Fruit fly (Drosophila melanogaster) whole organism, embryonic: Measurements from ENCODE around the gene CG5969.

ENCODE experiments used
- Awh ChIP-seq: fragments of 200-800 bp; sonication (Bioruptor generic); IDR thresholded peaks from 2 replicates; pipeline ENCODE4, ENCODE4 v1.3.6; 2022; ENCODE audit warnings: missing biosample characterization, missing genetic modification characterization
- CG10274 ChIP-seq: fragments of 200-800 bp; sonication (Bioruptor generic); optimal IDR thresholded peaks from 3 replicates; lab custom pipeline; 2017; ENCODE audit warnings: missing biosample characterization, mild to moderate bottlenecking, missing genetic modification characterization
- CG10431 ChIP-seq: fragments of 200-800 bp; sonication (Bioruptor generic); optimal IDR thresholded peaks from 3 replicates; lab custom pipeline; 2018; ENCODE audit warnings: missing biosample characterization, mild to moderate bottlenecking, missing genetic modification characterization
- CG11456 ChIP-seq: fragments of 200-800 bp; sonication (Bioruptor generic); IDR thresholded peaks from 3 replicates; pipeline ENCODE4 v1.3.6; 2022; ENCODE audit warnings: missing biosample characterization, missing genetic modification characterization
- CG11696 ChIP-seq: fragments of 200-800 bp; sonication (Bioruptor generic); IDR thresholded peaks from 2 replicates; pipeline ENCODE4 v1.3.6; 2022; ENCODE audit warnings: missing biosample characterization, missing genetic modification characterization
- CG12744 ChIP-seq: fragments of 200-800 bp; sonication (Bioruptor generic); optimal IDR thresholded peaks from 2 replicates; lab custom pipeline; 2016; ENCODE audit warnings: missing biosample characterization, missing genetic modification characterization
- CG14441 ChIP-seq: fragments of 200-800 bp; sonication (Bioruptor generic); IDR thresholded peaks from 2 replicates; pipeline ENCODE4 v1.3.6; 2022; ENCODE audit warnings: missing biosample characterization, missing genetic modification characterization
- CG15073 ChIP-seq: fragments of 200-800 bp; sonication (Bioruptor generic); optimal IDR thresholded peaks from 2 replicates; lab custom pipeline; 2016; ENCODE audit warnings: missing biosample characterization, missing genetic modification characterization
- CG16863 ChIP-seq: fragments of 200-800 bp; sonication (Bioruptor generic); optimal IDR thresholded peaks from 3 replicates; lab custom pipeline; 2016; ENCODE audit warnings: missing biosample characterization, missing genetic modification characterization
- CG17359 ChIP-seq: fragments of 200-800 bp; sonication (Bioruptor generic); optimal IDR thresholded peaks from 3 replicates; lab custom pipeline; 2018; ENCODE audit warnings: missing biosample characterization, mild to moderate bottlenecking, missing genetic modification characterization, moderate library complexity
- CG18011 ChIP-seq: fragments of 200-800 bp; sonication (Bioruptor generic); optimal IDR thresholded peaks from 2 replicates; lab custom pipeline; 2017; ENCODE audit warnings: missing biosample characterization, missing genetic modification characterization, mild to moderate bottlenecking, moderate library complexity, missing genotype
- CG18476 ChIP-seq: fragments of 200-800 bp; sonication (Bioruptor generic); optimal IDR thresholded peaks from 2 replicates; lab custom pipeline; 2016; ENCODE audit warnings: missing biosample characterization, mild to moderate bottlenecking, missing genetic modification characterization
- CG4707 ChIP-seq: fragments of 200-800 bp; sonication (Bioruptor generic); optimal IDR thresholded peaks from 2 replicates; lab custom pipeline; 2018; ENCODE audit warnings: missing biosample characterization, mild to moderate bottlenecking, missing genetic modification characterization, moderate library complexity
- CG4730 ChIP-seq: fragments of 200-800 bp; sonication (Bioruptor generic); IDR thresholded peaks from 2 replicates; pipeline ENCODE4 v1.3.6; 2022; ENCODE audit warnings: missing biosample characterization, missing genetic modification characterization
- CG5180 ChIP-seq: fragments of 200-800 bp; sonication (Bioruptor generic); optimal IDR thresholded peaks from 3 replicates; lab custom pipeline; 2017; ENCODE audit warnings: missing biosample characterization, missing genetic modification characterization, mild to moderate bottlenecking, moderate library complexity, missing genetic modification reagents
- CG6791 ChIP-seq: fragments of 200-800 bp; sonication (Bioruptor generic); IDR thresholded peaks from 3 replicates; pipeline ENCODE4 v1.3.6; 2022; ENCODE audit warnings: missing biosample characterization, missing genetic modification characterization; ENCODE audit not compliant: partially characterized antibody
- CG8388 ChIP-seq: fragments of 200-800 bp; sonication (Bioruptor generic); optimal IDR thresholded peaks from 2 replicates; lab custom pipeline; 2019; ENCODE audit warnings: missing biosample characterization, mild to moderate bottlenecking, missing genetic modification characterization, moderate library complexity
- CG9727 ChIP-seq: fragments of 200-800 bp; sonication (Bioruptor generic); optimal IDR thresholded peaks from 3 replicates; lab custom pipeline; 2017; ENCODE audit warnings: missing biosample characterization, mild to moderate bottlenecking, missing genetic modification characterization
- E2f2 ChIP-seq: fragments of 200-800 bp; sonication (Bioruptor generic); IDR thresholded peaks from 2 replicates; pipeline ENCODE4 v1.3.6; 2022; ENCODE audit warnings: missing biosample characterization, missing genetic modification characterization
- Ets97D ChIP-seq: fragments of 200-800 bp; sonication (Bioruptor generic); optimal IDR thresholded peaks from 3 replicates; lab custom pipeline; 2016; ENCODE audit warnings: missing biosample characterization, missing genetic modification characterization
- Fer1 ChIP-seq: fragments of 200-800 bp; sonication (Bioruptor generic); optimal IDR thresholded peaks from 2 replicates; lab custom pipeline; 2017; ENCODE audit warnings: missing biosample characterization, mild to moderate bottlenecking, missing genetic modification characterization
- GATAe ChIP-seq: fragments of 200-800 bp; sonication (Bioruptor generic); conservative IDR thresholded peaks from 2 replicates; pipeline ENCODE4 v1.3.6; 2022; ENCODE audit warnings: missing biosample characterization, missing genetic modification characterization
- Gsc ChIP-seq: fragments of 200-800 bp; sonication (Bioruptor generic); IDR thresholded peaks from 2 replicates; pipeline ENCODE4 v1.3.6; 2022; ENCODE audit warnings: missing biosample characterization, missing genetic modification characterization
- HLH3B ChIP-seq: fragments of 200-800 bp; sonication (Bioruptor generic); IDR thresholded peaks from 2 replicates; pipeline ENCODE4 v1.3.6; 2022; ENCODE audit warnings: missing biosample characterization, missing genetic modification characterization
- Hmr ChIP-seq: fragments of 200-800 bp; sonication (Bioruptor generic); optimal IDR thresholded peaks from 3 replicates; lab custom pipeline; 2017; ENCODE audit warnings: mild to moderate bottlenecking, missing biosample characterization, missing genetic modification reagents, missing genetic modification characterization
- Hr39 ChIP-seq: fragments of >200 bp; optimal IDR thresholded peaks from 2 replicates; lab custom pipeline; 2017
- NC2β ChIP-seq: fragments of 200-800 bp; sonication (Bioruptor generic); optimal IDR thresholded peaks from 2 replicates; lab custom pipeline; 2016; ENCODE audit warnings: missing biosample characterization, missing genetic modification characterization
- Six4 ChIP-seq: fragments of 200-800 bp; sonication (Bioruptor generic); optimal IDR thresholded peaks from 2 replicates; lab custom pipeline; 2016; ENCODE audit warnings: missing biosample characterization, missing genetic modification characterization
- Sox102F ChIP-seq: fragments of 200-800 bp; sonication (Bioruptor generic); optimal IDR thresholded peaks from 2 replicates; lab custom pipeline; 2018; ENCODE audit warnings: missing biosample characterization, mild to moderate bottlenecking, missing genetic modification characterization, moderate library complexity
- Stat92E ChIP-seq, 3 experiments: fragments of >200 bp in 2 of 3; fragments of 200-800 bp in 1 of 3; sonication (Bioruptor generic) in 1 of 3; optimal IDR thresholded peaks; 2 replicates each; lab custom pipeline; 2017 to 2019; ENCODE audit warnings: missing biosample characterization in 3 of 3, missing genetic modification characterization in 3 of 3, mild to moderate bottlenecking in 1 of 3, moderate library complexity in 1 of 3
- Taf1 ChIP-seq: fragments of 200-800 bp; sonication (Bioruptor generic); IDR thresholded peaks from 2 replicates; pipeline ENCODE4 v1.3.6; 2022; ENCODE audit warnings: missing biosample characterization, missing genetic modification characterization
- Vsx1 ChIP-seq: fragments of 200-800 bp; sonication (Bioruptor generic); optimal IDR thresholded peaks from 2 replicates; lab custom pipeline; 2017; ENCODE audit warnings: missing biosample characterization, mild to moderate bottlenecking, missing genetic modification characterization, missing genetic modification reagents
- btn ChIP-seq: fragments of 200-800 bp; sonication (Bioruptor generic); optimal IDR thresholded peaks from 2 replicates; lab custom pipeline; 2016; ENCODE audit warnings: missing biosample characterization, missing genetic modification characterization
- caup ChIP-seq: fragments of 200-800 bp; sonication (Bioruptor generic); optimal IDR thresholded peaks from 3 replicates; lab custom pipeline; 2017; ENCODE audit warnings: missing biosample characterization, mild to moderate bottlenecking, missing genetic modification characterization, moderate library complexity; ENCODE audit not compliant: severe bottlenecking
- cg ChIP-seq: fragments of 200-800 bp; sonication (Bioruptor generic); optimal IDR thresholded peaks from 3 replicates; lab custom pipeline; 2019; ENCODE audit warnings: missing biosample characterization, mild to moderate bottlenecking, missing genetic modification characterization, moderate library complexity
- hbn ChIP-seq: fragments of 200-800 bp; sonication (Bioruptor generic); IDR thresholded peaks from 2 replicates; pipeline ENCODE4 v1.3.6; 2022; ENCODE audit warnings: missing biosample characterization, missing genetic modification characterization; ENCODE audit not compliant: partially characterized antibody
- hkb ChIP-seq, 2 experiments: fragments of 200-800 bp in 1 of 2; fragments of >200 bp in 1 of 2; sonication (Bioruptor generic) in 1 of 2; IDR thresholded peaks in 1 of 2; optimal IDR thresholded peaks in 1 of 2; 2 replicates each; pipeline versions ENCODE4 v1.3.6 to Lab custom; 2017 to 2022; ENCODE audit warnings: missing biosample characterization in 1 of 2, missing genetic modification characterization in 1 of 2
- nerfin-1 ChIP-seq: fragments of 200-800 bp; sonication (Bioruptor generic); optimal IDR thresholded peaks from 3 replicates; lab custom pipeline; 2019; ENCODE audit warnings: missing biosample characterization, mild to moderate bottlenecking, missing genetic modification characterization, moderate library complexity
- nom ChIP-seq: fragments of 200-800 bp; sonication (Bioruptor generic); optimal IDR thresholded peaks from 2 replicates; lab custom pipeline; 2017; ENCODE audit warnings: missing biosample characterization, missing genetic modification characterization, mild to moderate bottlenecking, moderate library complexity, missing genetic modification reagents
- oc ChIP-seq: fragments of 200-800 bp; sonication (Bioruptor generic); optimal IDR thresholded peaks from 2 replicates; lab custom pipeline; 2018; ENCODE audit warnings: missing biosample characterization, mild to moderate bottlenecking, missing genetic modification characterization, moderate library complexity
- p53 ChIP-seq: fragments of 200-800 bp; sonication (Bioruptor generic); optimal IDR thresholded peaks from 2 replicates; lab custom pipeline; 2016; ENCODE audit warnings: missing biosample characterization, missing genetic modification characterization
- pho ChIP-seq: fragments of 200-800 bp; sonication (Bioruptor generic); optimal IDR thresholded peaks from 2 replicates; lab custom pipeline; 2016; ENCODE audit warnings: missing biosample characterization, missing genetic modification characterization
- prd ChIP-seq, 3 experiments: fragments of >200 bp in 2 of 3; fragments of 200-800 bp in 1 of 3; sonication (Bioruptor generic) in 1 of 3; optimal IDR thresholded peaks in 2 of 3; IDR thresholded peaks in 1 of 3; 2 replicates in 2 of 3; 3 replicates in 1 of 3; pipeline versions ENCODE4 v1.3.6 to Lab custom; 2017 to 2022; ENCODE audit warnings: missing biosample characterization in 1 of 3, missing genetic modification characterization in 1 of 3
- repo ChIP-seq: fragments of 200-800 bp; sonication (Bioruptor generic); optimal IDR thresholded peaks from 2 replicates; lab custom pipeline; 2016; ENCODE audit warnings: missing biosample characterization, missing genetic modification characterization
- scrt ChIP-seq: fragments of 200-800 bp; sonication (Bioruptor generic); optimal IDR thresholded peaks from 2 replicates; lab custom pipeline; 2018; ENCODE audit warnings: missing biosample characterization, mild to moderate bottlenecking, missing genetic modification characterization, moderate library complexity
- tap ChIP-seq: fragments of 200-800 bp; optimal IDR thresholded peaks from 3 replicates; lab custom pipeline; 2019; ENCODE audit warnings: missing biosample characterization, mild to moderate bottlenecking, missing genetic modification characterization, moderate library complexity
- tx ChIP-seq: fragments of 200-800 bp; sonication (Bioruptor generic); optimal IDR thresholded peaks from 2 replicates; lab custom pipeline; 2016; ENCODE audit warnings: missing biosample characterization, missing genetic modification characterization
- zfh1 ChIP-seq: fragments of 200-800 bp; sonication (Bioruptor generic); IDR thresholded peaks from 3 replicates; pipeline ENCODE4 v1.3.6; 2022; ENCODE audit warnings: missing biosample characterization, missing genetic modification characterization

CG5969 gene

DNA sequence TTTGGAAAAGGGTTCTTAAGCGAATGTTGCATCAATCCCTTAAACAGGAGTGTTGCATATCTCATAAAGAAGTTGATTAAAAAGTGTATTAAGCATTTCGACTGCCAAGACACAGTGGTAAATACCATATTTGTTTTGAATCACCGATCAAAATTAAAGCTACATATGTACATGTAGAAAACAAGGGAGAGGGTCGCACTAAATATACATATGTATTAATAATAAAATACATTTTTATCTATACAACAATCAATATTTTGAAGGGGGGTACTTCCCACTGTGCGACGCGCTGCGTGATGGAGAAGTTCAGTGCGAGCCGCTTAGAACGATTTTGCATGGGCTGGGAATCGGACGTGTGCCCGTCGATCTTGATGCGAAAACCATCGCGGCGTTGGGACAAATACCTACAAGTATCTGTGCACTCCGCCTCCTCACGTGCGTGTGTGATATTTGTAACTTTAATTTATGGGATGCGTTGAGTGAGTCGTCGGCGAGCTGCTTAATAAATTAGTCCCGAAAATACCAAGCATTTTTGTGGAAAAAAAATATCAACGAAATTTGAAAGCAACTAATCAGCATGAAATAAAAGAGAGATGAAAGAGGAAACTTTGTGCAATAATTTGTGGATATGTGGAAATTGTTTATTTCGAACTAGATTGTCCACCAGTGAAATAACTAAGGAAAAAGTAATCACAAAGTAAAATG, 28.6 kb upstream of the CG5969 start (continued):
- TF ChIP-seq Sox102F (GFP tag; lab: Kevin White, UChicago) (peak; percentile 91), NC2β (GFP tag; lab: Kevin White, UChicago) (peak; percentile 26), zfh1 (GFP tag; lab: Robert Waterston, UW) (peak; percentile 94), p53 (GFP tag; lab: Kevin White, UChicago) (no peak), Vsx1 (GFP tag; lab: Kevin White, UChicago) (peak; percentile 75), CG16863 (GFP tag; lab: Kevin White, UChicago) (no peak), Gsc (no peak; the same call in 1 of the 2 replicates), CG5180 (GFP tag; lab: Kevin White, UChicago) (peak; percentile 72), CG17359 (tag; lab: Kevin White, UChicago) (peak; percentile 90), Stat92E (GFP tag; optimal IDR thresholded peaks at IDR 0.05; lab: Kevin White, UChicago) (no peak), CG15073 (GFP tag; lab: Kevin White, UChicago) (peak; percentile 3), nerfin-1 (peak; percentile 68), HLH3B (GFP tag; lab: Robert Waterston, UW) (peak; percentile 90), E2f2 (GFP tag; lab: Robert Waterston, UW) (peak; percentile 69), CG11456 (GFP tag; lab: Robert Waterston, UW) (peak; percentile 88), CG18011 (peak; percentile 60), tx (peak; percentile 10), CG4707 (GFP tag; lab: Kevin White, UChicago) (peak; percentile 66), CG8388 (GFP tag; lab: Kevin White, UChicago) (peak; percentile 83), Hr39 (lab: Kevin White, UChicago) (no peak), CG10431 (GFP tag; lab: Kevin White, UChicago) (no peak), tap (peak; percentile 84), CG6791 (peak; percentile 63), CG10274 (peak; percentile 52), Fer1 (peak; percentile 81), CG12744 (GFP tag; lab: Kevin White, UChicago) (peak; percentile 7), hbn (GFP tag; lab: Robert Waterston, UW) (no peak), oc (peak; percentile 81), btn (GFP tag; lab: Kevin White, UChicago) (no peak), scrt (GFP tag; lab: Kevin White, UChicago) (peak; percentile 58), CG14441 (GFP tag; lab: Robert Waterston, UW) (peak; percentile 94), prd (optimal IDR thresholded peaks at IDR 0.05; lab: Kevin White, UChicago) (no peak), prd (GFP tag; IDR thresholded peaks at IDR 0.05; lab: Robert Waterston, UW) (peak; percentile 94), Hmr (GFP tag; lab: Kevin White, UChicago) (peak; percentile 84), repo (GFP tag; lab: Kevin White, UChicago) (peak; percentile 15), cg (GFP tag; lab: Kevin White, UChicago) (no peak), nom (GFP tag; lab: Kevin White, UChicago) (peak; percentile 33), caup (GFP tag; lab: Kevin White, UChicago) (peak; percentile 84), Awh (GFP tag; lab: Robert Waterston, UW) (peak; percentile 92), hkb (optimal IDR thresholded peaks at IDR 0.05; lab: Kevin White, UChicago) (no peak), hkb (GFP tag; IDR thresholded peaks at IDR 0.05; lab: Robert Waterston, UW) (peak; percentile 95), CG11696 (GFP tag; lab: Robert Waterston, UW) (peak; percentile 80), GATAe (peak; percentile 63; the same call in 1 of the 2 replicates), CG4730 (GFP tag; lab: Robert Waterston, UW) (peak; percentile 84), Taf1 (GFP tag; lab: Robert Waterston, UW) (peak; percentile 82), Ets97D (GFP tag; lab: Kevin White, UChicago) (peak; percentile 13), CG9727 (GFP tag; lab: Kevin White, UChicago) (peak; percentile 87), CG18476 (GFP tag; lab: Kevin White, UChicago) (peak; percentile 53), Six4 (GFP tag; lab: Kevin White, UChicago) (peak; percentile 80), pho (GFP tag; lab: Kevin White, UChicago) (peak; percentile 11)
